Worm (Caenorhabditis elegans): ENCODE results near the gene C25D7.16.

C25D7.16 gene

DNA sequence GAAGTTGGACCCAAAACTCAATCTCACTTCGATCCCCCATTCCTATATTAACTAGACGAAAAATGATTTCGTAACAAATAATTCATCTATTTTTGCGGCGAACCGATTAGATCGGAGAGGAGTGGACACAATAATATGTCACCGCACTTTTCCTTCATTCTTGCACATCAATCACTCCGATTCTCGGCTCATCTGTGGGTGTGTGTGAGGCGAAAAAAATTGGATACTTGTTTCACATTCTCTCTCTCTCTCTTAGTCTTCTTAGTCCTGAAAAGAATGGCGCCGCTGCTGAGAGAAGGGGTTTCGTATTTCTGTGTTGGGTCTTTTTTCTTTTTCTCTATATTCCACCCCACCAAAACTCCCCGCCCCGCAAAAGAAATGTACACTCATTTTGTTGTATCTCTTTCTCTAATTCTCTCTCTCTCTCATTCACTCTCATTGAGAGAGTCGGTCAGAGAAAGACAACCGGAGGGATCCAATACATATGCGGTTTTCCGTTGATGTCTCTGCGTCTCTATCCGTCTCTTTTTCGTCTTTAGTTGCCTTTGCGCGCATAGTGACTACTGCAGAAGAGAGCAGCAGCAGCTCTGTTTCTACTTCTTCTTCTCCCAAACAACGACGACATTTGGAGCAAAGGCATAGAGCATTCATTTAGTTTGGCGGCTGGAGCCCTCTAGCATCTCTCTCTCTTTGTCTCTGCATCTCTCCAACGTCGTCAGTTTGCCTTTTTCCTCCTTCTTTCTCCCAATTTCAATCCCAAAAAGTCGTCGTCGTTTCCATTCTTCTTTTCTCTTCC lies 15.2 kb downstream of the C25D7.16 start, which contains the start of gene unc-76 (continued):
- no peak for TF ChIP-seq hrde-1 (tag; optimal IDR thresholded peaks at IDR 0.05; ENCODE audit: borderline replicate concordance)
- TF ChIP-seq B0035.1 (tag; optimal IDR thresholded peaks at IDR 0.05), result no peak
- no peak for TF ChIP-seq ceh-91 (GFP tag; IDR thresholded peaks at IDR 0.05)
- TF ChIP-seq let-607 (tag; optimal IDR thresholded peaks at IDR 0.05), result no peak
- no peak for TF ChIP-seq unc-62 (GFP tag; optimal IDR thresholded peaks at IDR 0.05)
- TF ChIP-seq let-526 (GFP tag; IDR thresholded peaks at IDR 0.05), result no peak
- peak; percentile 13 for TF ChIP-seq ceh-27 (GFP tag; optimal IDR thresholded peaks at IDR 0.05)
- peak; percentile 39; the same call in 1 of the 2 replicates for TF ChIP-seq B0336.3 (GFP tag; IDR thresholded peaks at IDR 0.05)
- TF ChIP-seq nfya-2 (GFP tag; IDR thresholded peaks at IDR 0.05), result no peak
- peak; percentile 69 for TF ChIP-seq hmg-1.2 (GFP tag; IDR thresholded peaks at IDR 0.05)
- TF ChIP-seq F22D6.2 (tag; optimal IDR thresholded peaks at IDR 0.05), result no peak
- TF ChIP-seq K11D2.4 (GFP tag; IDR thresholded peaks at IDR 0.05), result peak; percentile 56; the same call in 1 of the 2 replicates
- no peak for TF ChIP-seq mel-28 (tag; optimal IDR thresholded peaks at IDR 0.05; ENCODE audit: borderline replicate concordance)
- no peak for TF ChIP-seq pbrm-1 (GFP tag; IDR thresholded peaks at IDR 0.05)
- TF ChIP-seq ceh-79 (tag; optimal IDR thresholded peaks at IDR 0.05), result no peak
- no peak for TF ChIP-seq ZK185.1 (tag; optimal IDR thresholded peaks at IDR 0.05; ENCODE audit: poor library complexity, severe bottlenecking)
- TF ChIP-seq lin-35 (GFP tag; optimal IDR thresholded peaks at IDR 0.05), result no peak
- no peak for TF ChIP-seq hmg-20 (GFP tag; IDR thresholded peaks at IDR 0.05)
- no peak for TF ChIP-seq Y53F4B.3 (GFP tag; IDR thresholded peaks at IDR 0.05)
- no peak for TF ChIP-seq nhr-179 (tag; optimal IDR thresholded peaks at IDR 0.05)
- TF ChIP-seq pha-4 (tag; optimal IDR thresholded peaks at IDR 0.05), result no peak
- no peak for TF ChIP-seq nhr-120 (GFP tag; IDR thresholded peaks at IDR 0.05)
- peak; percentile 76 for TF ChIP-seq lin-40 (tag; optimal IDR thresholded peaks at IDR 0.05)
- TF ChIP-seq ztf-25 (GFP tag; IDR thresholded peaks at IDR 0.05), result no peak
- no peak for TF ChIP-seq bed-1 (GFP tag; IDR thresholded peaks at IDR 0.05)
- TF ChIP-seq Y95B8A.8 (GFP tag; IDR thresholded peaks at IDR 0.05), result no peak
- TF ChIP-seq F49E8.2 (tag; optimal IDR thresholded peaks at IDR 0.05; ENCODE audit: insufficient read depth), result no peak
- no peak for TF ChIP-seq mxl-1 (tag; optimal IDR thresholded peaks at IDR 0.05)
- TF ChIP-seq efl-1 (GFP tag; optimal IDR thresholded peaks at IDR 0.05), result no peak
- no peak for TF ChIP-seq madf-3 (GFP tag; IDR thresholded peaks at IDR 0.05)
- TF ChIP-seq ztf-6 (GFP tag; IDR thresholded peaks at IDR 0.05), result no peak
- TF ChIP-seq athp-1 (tag; optimal IDR thresholded peaks at IDR 0.05), result no peak
- no peak for TF ChIP-seq ztf-28 (GFP tag; IDR thresholded peaks at IDR 0.05)
- TF ChIP-seq C17E4.6 (GFP tag; IDR thresholded peaks at IDR 0.05), result no peak

DNA sequence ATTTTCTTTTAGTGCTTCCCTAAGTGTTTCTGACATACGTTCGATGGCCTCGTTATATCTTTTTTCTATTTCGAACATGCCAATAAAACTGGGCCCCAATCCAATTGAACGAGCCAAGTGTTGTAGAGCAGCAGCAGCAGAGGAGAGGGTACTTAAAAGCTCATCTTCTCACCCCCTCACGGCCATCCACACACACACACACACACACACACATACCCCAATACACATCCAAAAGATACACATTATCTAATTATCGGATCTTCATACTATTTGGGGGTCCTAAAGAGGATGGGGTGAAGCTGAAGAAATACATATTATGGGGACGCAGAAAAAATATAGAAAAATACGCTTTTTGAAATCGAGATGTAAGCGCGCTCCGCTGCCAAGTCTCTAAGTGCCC lies 16.8 kb downstream of the C25D7.16 start:
- peak; percentile 69 for TF ChIP-seq ceh-27 (GFP tag; optimal IDR thresholded peaks at IDR 0.05)
- no peak for TF ChIP-seq F57C9.4 (tag; optimal IDR thresholded peaks at IDR 0.05)

DNA sequence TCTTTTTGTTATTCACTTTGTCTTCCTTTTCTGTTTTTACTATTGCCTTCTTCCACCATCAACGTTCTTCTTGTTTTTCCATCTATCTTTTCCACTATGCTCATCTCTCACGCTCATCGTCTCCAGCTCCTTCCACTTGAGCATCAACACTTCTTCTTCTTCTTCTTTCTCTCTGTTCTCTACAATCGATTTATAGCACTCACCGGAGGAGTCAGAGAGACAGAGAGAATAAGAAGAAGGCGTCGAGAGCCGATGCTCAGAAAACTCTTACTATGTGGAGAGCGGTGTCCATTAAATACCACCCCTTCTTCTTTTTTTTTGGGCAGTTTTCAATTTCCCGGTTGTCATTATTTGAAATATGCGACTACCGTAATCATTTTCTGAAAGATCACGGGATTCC lies 18.9 kb downstream of the C25D7.16 start:
- TF ChIP-seq madf-3 (GFP tag; IDR thresholded peaks at IDR 0.05) (no peak), repo-1 (tag; optimal IDR thresholded peaks at IDR 0.05) (no peak), F37B4.10 (GFP tag; IDR thresholded peaks at IDR 0.05) (no peak), lag-1 (GFP tag; IDR thresholded peaks at IDR 0.05) (no peak), K12H6.12 (tag; optimal IDR thresholded peaks at IDR 0.05) (peak; percentile 7), F39B2.1 (GFP tag; IDR thresholded peaks at IDR 0.05) (no peak), hmg-20 (GFP tag; IDR thresholded peaks at IDR 0.05) (no peak), hmg-1.2 (GFP tag; IDR thresholded peaks at IDR 0.05) (peak; percentile 27; the same call in 1 of the 2 replicates), lsl-1 (GFP tag; optimal IDR thresholded peaks at IDR 0.05) (no peak), lin-26 (GFP tag; IDR thresholded peaks at IDR 0.05) (no peak), tlf-1 (GFP tag; optimal IDR thresholded peaks at IDR 0.05) (no peak), him-1 (tag; optimal IDR thresholded peaks at IDR 0.05) (no peak), ceh-27 (GFP tag; optimal IDR thresholded peaks at IDR 0.05) (peak; percentile 55), ceh-58 (GFP tag; IDR thresholded peaks at IDR 0.05) (no peak), ztf-3 (GFP tag; optimal IDR thresholded peaks at IDR 0.05) (no peak)

Measured in whole organism, young adult.